Fruit fly (Drosophila melanogaster): ENCODE measurements around the gene Ocho.

The Ocho gene

dm6 chr3L:14992025-14992424 is 17.4 kb downstream of the Ocho start, which contains the start of gene Zip71B (continued):
- no peak for TF ChIP-seq CG12659 (GFP tag; optimal IDR thresholded peaks at IDR 0.05)
- TF ChIP-seq pum (GFP tag; optimal IDR thresholded peaks at IDR 0.05), result no peak
- peak; percentile 24; the same call in 1 of the 2 replicates for TF ChIP-seq MBD-R2 (GFP tag; IDR thresholded peaks at IDR 0.05)
- no peak for TF ChIP-seq HLH3B (GFP tag; IDR thresholded peaks at IDR 0.05)
- peak; percentile 11; the same call in 1 of the 2 replicates for TF ChIP-seq crol (GFP tag; IDR thresholded peaks at IDR 0.05)
- no peak for TF ChIP-seq pfk (GFP tag; optimal IDR thresholded peaks at IDR 0.05)
- TF ChIP-seq Xrp1 (GFP tag; IDR thresholded peaks at IDR 0.05), result no peak
- no peak for TF ChIP-seq sob (GFP tag; IDR thresholded peaks at IDR 0.05)
- no peak for TF ChIP-seq CG32767 (GFP tag; IDR thresholded peaks at IDR 0.05)
- TF ChIP-seq dati (GFP tag; IDR thresholded peaks at IDR 0.05), result no peak
- no peak for TF ChIP-seq NK7.1 (GFP tag; optimal IDR thresholded peaks at IDR 0.05)
- no peak for TF ChIP-seq Blimp-1 (GFP tag; optimal IDR thresholded peaks at IDR 0.05)
- TF ChIP-seq CG12155 (GFP tag; optimal IDR thresholded peaks at IDR 0.05), result peak; percentile 98
- no peak for TF ChIP-seq Gug (GFP tag; IDR thresholded peaks at IDR 0.05)
- no peak for TF ChIP-seq lmd (GFP tag; IDR thresholded peaks at IDR 0.05)
- no peak for TF ChIP-seq oc (tag; optimal IDR thresholded peaks at IDR 0.05)
- TF ChIP-seq eve (GFP tag; optimal IDR thresholded peaks at IDR 0.05), result no peak
- TF ChIP-seq btn (GFP tag; optimal IDR thresholded peaks at IDR 0.05), result no peak
- no peak for TF ChIP-seq Mes4 (GFP tag; optimal IDR thresholded peaks at IDR 0.05)
- TF ChIP-seq emc (GFP tag; optimal IDR thresholded peaks at IDR 0.05), result no peak
- TF ChIP-seq CG2129 (GFP tag; IDR thresholded peaks at IDR 0.05; ENCODE audit: partially characterized antibody), result no peak
- TF ChIP-seq CHES-1-like (GFP tag; optimal IDR thresholded peaks at IDR 0.05), result no peak
- no peak for TF ChIP-seq zen (tag; optimal IDR thresholded peaks at IDR 0.05)
- TF ChIP-seq Drgx (GFP tag; IDR thresholded peaks at IDR 0.05), result no peak
- TF ChIP-seq CG2712 (tag; optimal IDR thresholded peaks at IDR 0.05), result no peak
- no peak for TF ChIP-seq CG16815 (GFP tag; optimal IDR thresholded peaks at IDR 0.05)
- TF ChIP-seq CG30020 (tag; optimal IDR thresholded peaks at IDR 0.05), result no peak
- peak; percentile 61 for TF ChIP-seq Myb (GFP tag; optimal IDR thresholded peaks at IDR 0.05)
- no peak for TF ChIP-seq ash1 (GFP tag; optimal IDR thresholded peaks at IDR 0.05)
- TF ChIP-seq cato (GFP tag; optimal IDR thresholded peaks at IDR 0.05; ENCODE audit: borderline replicate concordance), result no peak
- no peak for TF ChIP-seq Nf-YC (tag; optimal IDR thresholded peaks at IDR 0.05)
- no peak for TF ChIP-seq CG18262 (tag; optimal IDR thresholded peaks at IDR 0.05)
- TF ChIP-seq CG33213 (GFP tag; optimal IDR thresholded peaks at IDR 0.05), result no peak
- no peak for TF ChIP-seq Max (GFP tag; optimal IDR thresholded peaks at IDR 0.05)
- no peak for TF ChIP-seq CG3281 (GFP tag; optimal IDR thresholded peaks at IDR 0.05)
- no peak for TF ChIP-seq CG13296 (GFP tag; optimal IDR thresholded peaks at IDR 0.05)
- no peak for TF ChIP-seq CG11723 (GFP tag; optimal IDR thresholded peaks at IDR 0.05)
- no peak for TF ChIP-seq CG31441 (GFP tag; IDR thresholded peaks at IDR 0.05)
- no peak for TF ChIP-seq CG9817 (tag; optimal IDR thresholded peaks at IDR 0.05)
- TF ChIP-seq Xbp1 (GFP tag; optimal IDR thresholded peaks at IDR 0.05), result no peak
- no peak for TF ChIP-seq CG1603 (tag; optimal IDR thresholded peaks at IDR 0.05)
- TF ChIP-seq CG12299 (tag; optimal IDR thresholded peaks at IDR 0.05), result no peak
- TF ChIP-seq CG17829 (tag; optimal IDR thresholded peaks at IDR 0.05), result no peak
- peak; percentile 3 for TF ChIP-seq CoRest (tag; optimal IDR thresholded peaks at IDR 0.05)
- TF ChIP-seq CkIIα-i1 (GFP tag; IDR thresholded peaks at IDR 0.05), result no peak
- TF ChIP-seq NC2β (GFP tag; optimal IDR thresholded peaks at IDR 0.05), result no peak
- no peak for TF ChIP-seq Tbp (GFP tag; optimal IDR thresholded peaks at IDR 0.05)
- TF ChIP-seq Deaf1 (tag; optimal IDR thresholded peaks at IDR 0.05), result peak; percentile 61
- no peak for TF ChIP-seq Atf-2 (GFP tag; optimal IDR thresholded peaks at IDR 0.05)
- no peak for TF ChIP-seq eyg (GFP tag; optimal IDR thresholded peaks at IDR 0.05)
- TF ChIP-seq Mad (GFP tag; optimal IDR thresholded peaks at IDR 0.05), result no peak
- no peak for TF ChIP-seq Dip3 (GFP tag; optimal IDR thresholded peaks at IDR 0.05)
- no peak for TF ChIP-seq NC2α (GFP tag; optimal IDR thresholded peaks at IDR 0.05)
